Fruit fly (Drosophila melanogaster): Measurements from ENCODE around the gene CG3592.

Gene CG3592

dm6 chrX:2912581-2912980, 22.3 kb upstream of the CG3592 start (continued):
- 0 out of 2 replicates have a peak, but pooled peaks have one; percentile 34 for TF ChIP-seq vvl (GFP tag; IDR thresholded peaks at IDR 0.05)
- no peak for TF ChIP-seq ssp (GFP tag; IDR thresholded peaks at IDR 0.05)
- TF ChIP-seq Blimp-1 (GFP tag; optimal IDR thresholded peaks at IDR 0.05), result peak; percentile 21
- TF ChIP-seq CG12155 (GFP tag; optimal IDR thresholded peaks at IDR 0.05), result no peak
- 0 out of 3 replicates have a peak, but pooled peaks have one; percentile 41 for TF ChIP-seq ci (GFP tag; IDR thresholded peaks at IDR 0.05)
- TF ChIP-seq lilli (GFP tag; optimal IDR thresholded peaks at IDR 0.05), result peak; percentile 5
- no peak for TF ChIP-seq repo (GFP tag; optimal IDR thresholded peaks at IDR 0.05)
- TF ChIP-seq CG17359 (tag; optimal IDR thresholded peaks at IDR 0.05), result peak; percentile 7
- no peak for TF ChIP-seq toy (GFP tag; IDR thresholded peaks at IDR 0.05)
- TF ChIP-seq CG2712 (tag; optimal IDR thresholded peaks at IDR 0.05), result peak; percentile 13
- peak; percentile 12 for TF ChIP-seq Fer1 (GFP tag; optimal IDR thresholded peaks at IDR 0.05)
- no peak for TF ChIP-seq Rx (GFP tag; IDR thresholded peaks at IDR 0.05)
- peak; percentile 53 for TF ChIP-seq gem (tag; optimal IDR thresholded peaks at IDR 0.05)
- TF ChIP-seq ewg (GFP tag; optimal IDR thresholded peaks at IDR 0.05), result peak; percentile 4
- peak; percentile 21 for TF ChIP-seq grau (tag; optimal IDR thresholded peaks at IDR 0.05)
- TF ChIP-seq CG17328 (GFP tag; IDR thresholded peaks at IDR 0.05), result 0 out of 2 replicates have a peak, but pooled peaks have one; percentile 14
- TF ChIP-seq pnt (GFP tag; optimal IDR thresholded peaks at IDR 0.05), result no peak
- peak in 1 of 2 experiments; percentile 17 for TF ChIP-seq Hr51 (GFP tag; optimal IDR thresholded peaks at IDR 0.05)
- TF ChIP-seq Oli (tag; optimal IDR thresholded peaks at IDR 0.05), result peak; percentile 36
- peak; percentile 8 for TF ChIP-seq fd96Cb (tag; optimal IDR thresholded peaks at IDR 0.05)
- 0 out of 2 replicates have a peak, but pooled peaks have one; percentile 19 for TF ChIP-seq CG6689 (GFP tag; IDR thresholded peaks at IDR 0.05)

dm6 chrX:2914091-2914490, 20.8 kb upstream of the CG3592 start:
- TF ChIP-seq CG14965 (GFP tag; optimal IDR thresholded peaks at IDR 0.05; ENCODE audit: borderline replicate concordance) (no peak), Fer2 (tag; optimal IDR thresholded peaks at IDR 0.05) (no peak), disco-r (GFP tag; optimal IDR thresholded peaks at IDR 0.05) (no peak), CG42726 (GFP tag; IDR thresholded peaks at IDR 0.05; ENCODE audit: partially characterized antibody) (no peak), HLH54F (GFP tag; optimal IDR thresholded peaks at IDR 0.05) (no peak), CG15696 (tag; optimal IDR thresholded peaks at IDR 0.05) (no peak), CG7745 (tag; optimal IDR thresholded peaks at IDR 0.05) (no peak), chm (GFP tag; IDR thresholded peaks at IDR 0.05) (no peak), lab (GFP tag; optimal IDR thresholded peaks at IDR 0.05) (peak; percentile 42), CG11504 (tag; optimal IDR thresholded peaks at IDR 0.05) (peak; percentile 23), CG6254 (GFP tag; optimal IDR thresholded peaks at IDR 0.05) (no peak), sd (tag; optimal IDR thresholded peaks at IDR 0.05) (no peak), CG15269 (tag; optimal IDR thresholded peaks at IDR 0.05) (peak; percentile 13), NK7.1 (GFP tag; optimal IDR thresholded peaks at IDR 0.05) (no peak), sisA (GFP tag; IDR thresholded peaks at IDR 0.05) (0 out of 2 replicates have a peak, but pooled peaks have one; percentile 23), CG7271 (tag; optimal IDR thresholded peaks at IDR 0.05) (no peak), Ets65A (GFP tag) (peak; percentile 62), Opbp (GFP tag; IDR thresholded peaks at IDR 0.05; ENCODE audit: partially characterized antibody) (no peak), Fer3 (tag; optimal IDR thresholded peaks at IDR 0.05) (no peak), slp2 (GFP tag; optimal IDR thresholded peaks at IDR 0.05) (no peak), ham (GFP tag; IDR thresholded peaks at IDR 0.05) (no peak), ranshi (GFP tag; IDR thresholded peaks at IDR 0.05) (no peak), CG9215 (GFP tag; IDR thresholded peaks at IDR 0.05) (peak; percentile 36; the same call in 1 of the 2 replicates), CG31365 (tag; optimal IDR thresholded peaks at IDR 0.05) (no peak), prd (optimal IDR thresholded peaks at IDR 0.05) (no peak), prd (GFP tag; IDR thresholded peaks at IDR 0.05) (0 out of 3 replicates have a peak, but pooled peaks have one; percentile 24), bcd (GFP tag; optimal IDR thresholded peaks at IDR 0.05) (no peak), tup (GFP tag; optimal IDR thresholded peaks at IDR 0.05) (no peak), CG10565 (GFP tag; optimal IDR thresholded peaks at IDR 0.05) (no peak), ind (GFP tag; optimal IDR thresholded peaks at IDR 0.05) (no peak)
